Fruit fly (Drosophila melanogaster): Measurements from ENCODE around the gene CG13088.

CG13088 gene

dm6 chr2L:8488735-8489134, at the start of gene CG13088:
Gene CG13088, plus strand, starts transcription at chr2L:8488981.
- no peak for TF ChIP-seq CG9705 (GFP tag; optimal IDR thresholded peaks at IDR 0.05)
- no peak for TF ChIP-seq rgr (GFP tag; optimal IDR thresholded peaks at IDR 0.05)
- TF ChIP-seq dl (GFP tag; optimal IDR thresholded peaks at IDR 0.05; ENCODE audit: insufficient read depth in 1 of 2, partially characterized antibody in 2 of 2) = no peak
- no peak for TF ChIP-seq Dfd (GFP tag; optimal IDR thresholded peaks at IDR 0.05)
- peak; percentile 67 for TF ChIP-seq Hnf4 (GFP tag; optimal IDR thresholded peaks at IDR 0.05)
- TF ChIP-seq Dif (GFP tag; optimal IDR thresholded peaks at IDR 0.05; ENCODE audit: partially characterized antibody) = peak; percentile 28
- TF ChIP-seq usp (GFP tag; optimal IDR thresholded peaks at IDR 0.05) = no peak
- no peak for TF ChIP-seq pan (optimal IDR thresholded peaks at IDR 0.05)
- TF ChIP-seq CrebA (GFP tag; optimal IDR thresholded peaks at IDR 0.05; ENCODE audit: borderline replicate concordance) = no peak
- TF ChIP-seq dsf (GFP tag; optimal IDR thresholded peaks at IDR 0.05; ENCODE audit: borderline replicate concordance) = peak; percentile 56
- TF ChIP-seq tai (GFP tag; optimal IDR thresholded peaks at IDR 0.05) = no peak
- TF ChIP-seq Abd-B (GFP tag; optimal IDR thresholded peaks at IDR 0.05) = no peak
- peak; percentile 22 for TF ChIP-seq Jra (GFP tag; optimal IDR thresholded peaks at IDR 0.05)
- no peak for TF ChIP-seq sage (GFP tag; optimal IDR thresholded peaks at IDR 0.05)
- no peak for TF ChIP-seq Vsx2 (GFP tag; optimal IDR thresholded peaks at IDR 0.05; ENCODE audit: partially characterized antibody)
- TF ChIP-seq CG32264 (GFP tag; optimal IDR thresholded peaks at IDR 0.05) = peak; percentile 4
- TF ChIP-seq Myc (optimal IDR thresholded peaks at IDR 0.05) = no peak
- TF ChIP-seq Hr83 (GFP tag; optimal IDR thresholded peaks at IDR 0.05; ENCODE audit: poor library complexity, severe bottlenecking) = peak; percentile 74
- no peak for TF ChIP-seq foxo (GFP tag; optimal IDR thresholded peaks at IDR 0.05)
- no peak for TF ChIP-seq Rel (GFP tag; optimal IDR thresholded peaks at IDR 0.05)
- no peak for TF ChIP-seq Rel (tag; optimal IDR thresholded peaks at IDR 0.05)
- TF ChIP-seq lola (GFP tag; optimal IDR thresholded peaks at IDR 0.05) = no peak
- TF ChIP-seq GATAd (GFP tag; optimal IDR thresholded peaks at IDR 0.05) = no peak
- TF ChIP-seq fru (GFP tag; optimal IDR thresholded peaks at IDR 0.05) = peak; percentile 14
- peak; percentile 56 for TF ChIP-seq h (GFP tag; optimal IDR thresholded peaks at IDR 0.05)
- no peak for TF ChIP-seq dmrt93B (GFP tag; optimal IDR thresholded peaks at IDR 0.05)
- no peak for TF ChIP-seq OdsH (GFP tag; optimal IDR thresholded peaks at IDR 0.05)
- peak; percentile 4 for TF ChIP-seq br (GFP tag; optimal IDR thresholded peaks at IDR 0.05)
- TF ChIP-seq psq (GFP tag; optimal IDR thresholded peaks at IDR 0.05) = no peak
- TF ChIP-seq Mio (GFP tag; optimal IDR thresholded peaks at IDR 0.05) = no peak
- peak; percentile 39 for TF ChIP-seq N (GFP tag; optimal IDR thresholded peaks at IDR 0.05)

- TF ChIP-seq sage (GFP tag; optimal IDR thresholded peaks at IDR 0.05) (no peak), brk (GFP tag; optimal IDR thresholded peaks at IDR 0.05) (no peak), dl (GFP tag; optimal IDR thresholded peaks at IDR 0.05; ENCODE audit: insufficient read depth in 1 of 2, partially characterized antibody in 2 of 2) (no peak), CG9705 (GFP tag; optimal IDR thresholded peaks at IDR 0.05) (no peak), ey (GFP tag; optimal IDR thresholded peaks at IDR 0.05) (no peak), Rel (GFP tag; optimal IDR thresholded peaks at IDR 0.05) (no peak), Rel (tag; optimal IDR thresholded peaks at IDR 0.05) (no peak)
These were observed 46.6 kb upstream of the CG13088 start, which contains the start of gene CG31897 for dm6 chr2L:8442147-8442546. Gene CG31897, plus strand, starts transcription at chr2L:8442447.

dm6 chr2L:8449358-8449757, 39.4 kb upstream of the CG13088 start, which contains the start of gene Aasdh:
Gene Aasdh, minus strand, starts transcription at chr2L:8449576.
- TF ChIP-seq woc (GFP tag; optimal IDR thresholded peaks at IDR 0.05) = no peak
- TF ChIP-seq h (GFP tag; optimal IDR thresholded peaks at IDR 0.05) = no peak
- no peak for TF ChIP-seq dl (GFP tag; optimal IDR thresholded peaks at IDR 0.05; ENCODE audit: insufficient read depth in 1 of 2, partially characterized antibody in 2 of 2)
- TF ChIP-seq CG9705 (GFP tag; optimal IDR thresholded peaks at IDR 0.05) = no peak
- TF ChIP-seq HLH106 (tag; optimal IDR thresholded peaks at IDR 0.05) = no peak
- TF ChIP-seq dsf (GFP tag; optimal IDR thresholded peaks at IDR 0.05; ENCODE audit: borderline replicate concordance) = no peak
- no peak for TF ChIP-seq br (GFP tag; optimal IDR thresholded peaks at IDR 0.05)
- TF ChIP-seq Vsx2 (GFP tag; optimal IDR thresholded peaks at IDR 0.05; ENCODE audit: partially characterized antibody) = no peak
- no peak for TF ChIP-seq Jra (GFP tag; optimal IDR thresholded peaks at IDR 0.05)
- no peak for TF ChIP-seq sv (GFP tag; optimal IDR thresholded peaks at IDR 0.05)
- TF ChIP-seq Dif (GFP tag; optimal IDR thresholded peaks at IDR 0.05; ENCODE audit: partially characterized antibody) = no peak
- no peak for TF ChIP-seq GATAd (GFP tag; optimal IDR thresholded peaks at IDR 0.05)
- TF ChIP-seq pan (optimal IDR thresholded peaks at IDR 0.05) = no peak
- no peak for TF ChIP-seq Mio (GFP tag; optimal IDR thresholded peaks at IDR 0.05)
